Fruit fly (Drosophila melanogaster) whole organism, embryonic: ENCODE data around the gene RNF220.

Experiments used
- C15 ChIP-seq: fragments of 200-800 bp; sonication (Bioruptor generic); IDR thresholded peaks from 3 replicates; pipeline ENCODE4 v1.3.6; 2022; ENCODE audit warnings: missing biosample characterization, missing genetic modification characterization
- CG10209 ChIP-seq: fragments of 200-800 bp; sonication (Bioruptor generic); optimal IDR thresholded peaks from 3 replicates; lab custom pipeline; 2017; ENCODE audit warnings: missing biosample characterization, mild to moderate bottlenecking, missing genetic modification characterization, missing genetic modification reagents
- CG11085 ChIP-seq: fragments of 200-800 bp; sonication (Bioruptor generic); IDR thresholded peaks from 2 replicates; pipeline ENCODE4 v1.3.6; 2022; ENCODE audit warnings: missing biosample characterization, missing genetic modification characterization
- CG11398 ChIP-seq: fragments of 200-800 bp; sonication (Bioruptor generic); optimal IDR thresholded peaks from 2 replicates; lab custom pipeline; 2016; ENCODE audit warnings: missing biosample characterization, missing genetic modification characterization
- CG11560 ChIP-seq: fragments of 200-800 bp; sonication (Bioruptor generic); IDR thresholded peaks from 3 replicates; pipeline ENCODE4 v1.3.6; 2022; ENCODE audit warnings: missing biosample characterization, missing genetic modification characterization
- CG12104 ChIP-seq: fragments of 200-800 bp; sonication (Bioruptor generic); optimal IDR thresholded peaks from 3 replicates; lab custom pipeline; 2016; ENCODE audit warnings: missing biosample characterization, missing genetic modification characterization
- CG12155 ChIP-seq: fragments of 200-800 bp; sonication (Bioruptor generic); optimal IDR thresholded peaks from 3 replicates; lab custom pipeline; 2016; ENCODE audit warnings: missing biosample characterization, missing genetic modification characterization
- CG1233 ChIP-seq: fragments of 200-800 bp; sonication (Bioruptor generic); optimal IDR thresholded peaks from 4 replicates; lab custom pipeline; 2018; ENCODE audit warnings: missing biosample characterization, mild to moderate bottlenecking, missing genetic modification characterization
- CG1529 ChIP-seq: fragments of 200-800 bp; sonication (Bioruptor generic); optimal IDR thresholded peaks from 3 replicates; lab custom pipeline; 2018; ENCODE audit warnings: missing biosample characterization, missing genetic modification characterization
- CG16779 ChIP-seq: fragments of 200-800 bp; sonication (Bioruptor generic); IDR thresholded peaks from 2 replicates; pipeline ENCODE4 v1.3.6; 2022; ENCODE audit warnings: missing biosample characterization, missing genetic modification characterization
- CG17568 ChIP-seq: fragments of 200-800 bp; sonication (Bioruptor generic); optimal IDR thresholded peaks from 2 replicates; lab custom pipeline; 2018; ENCODE audit warnings: missing biosample characterization, mild to moderate bottlenecking, missing genetic modification characterization, moderate library complexity
- CG17612 ChIP-seq: fragments of 200-800 bp; sonication (Bioruptor generic); IDR thresholded peaks from 2 replicates; pipeline ENCODE4 v1.3.6; 2022; ENCODE audit warnings: missing biosample characterization, missing genetic modification characterization
- CG1832 ChIP-seq: fragments of 200-800 bp; sonication (Bioruptor generic); optimal IDR thresholded peaks from 2 replicates; lab custom pipeline; 2017; ENCODE audit warnings: missing biosample characterization, mild to moderate bottlenecking, missing genetic modification characterization, inconsistent platforms
- CG18476 ChIP-seq: fragments of 200-800 bp; sonication (Bioruptor generic); optimal IDR thresholded peaks from 2 replicates; lab custom pipeline; 2016; ENCODE audit warnings: missing biosample characterization, mild to moderate bottlenecking, missing genetic modification characterization
- CG33213 ChIP-seq: fragments of 200-800 bp; sonication (Bioruptor generic); optimal IDR thresholded peaks from 3 replicates; lab custom pipeline; 2016; ENCODE audit warnings: missing biosample characterization, missing genetic modification characterization
- CG4328 ChIP-seq: fragments of 200-800 bp; sonication (Bioruptor generic); optimal IDR thresholded peaks from 3 replicates; lab custom pipeline; 2017; ENCODE audit warnings: missing biosample characterization, missing genetic modification reagents, missing genetic modification characterization
- CG7271 ChIP-seq: fragments of 200-800 bp; sonication (Bioruptor generic); optimal IDR thresholded peaks from 2 replicates; lab custom pipeline; 2018; ENCODE audit warnings: missing biosample characterization, mild to moderate bottlenecking, missing genetic modification characterization, moderate library complexity
- CG7372 ChIP-seq: fragments of 200-800 bp; sonication (Bioruptor generic); IDR thresholded peaks from 2 replicates; pipeline ENCODE4 v1.3.6; 2022; ENCODE audit warnings: missing biosample characterization, missing genetic modification characterization
- CG9437 ChIP-seq: fragments of 200-800 bp; sonication (Bioruptor generic); optimal IDR thresholded peaks from 2 replicates; lab custom pipeline; 2018; ENCODE audit warnings: missing biosample characterization, mild to moderate bottlenecking, missing genetic modification characterization
- D19B ChIP-seq: fragments of 200-800 bp; sonication (Bioruptor generic); optimal IDR thresholded peaks from 2 replicates; lab custom pipeline; 2017; ENCODE audit warnings: missing biosample characterization, mild to moderate bottlenecking, missing genetic modification characterization
- Deaf1 ChIP-seq: fragments of 200-800 bp; optimal IDR thresholded peaks from 3 replicates; lab custom pipeline; 2019; ENCODE audit warnings: missing biosample characterization, mild to moderate bottlenecking, missing genetic modification characterization, moderate library complexity
- Hand ChIP-seq: fragments of 200-800 bp; sonication (Bioruptor generic); optimal IDR thresholded peaks from 2 replicates; lab custom pipeline; 2017; ENCODE audit warnings: mild to moderate bottlenecking, missing biosample characterization, missing genetic modification reagents, missing genetic modification characterization
- NC2β ChIP-seq: fragments of 200-800 bp; sonication (Bioruptor generic); optimal IDR thresholded peaks from 2 replicates; lab custom pipeline; 2016; ENCODE audit warnings: missing biosample characterization, missing genetic modification characterization
- Pdp1 ChIP-seq, 2 experiments: fragments of 200-800 bp; sonication (Bioruptor generic); optimal IDR thresholded peaks; 3 replicates each; lab custom pipeline; 2016; ENCODE audit warnings: missing biosample characterization in 2 of 2, missing genetic modification characterization in 2 of 2, mild to moderate bottlenecking in 1 of 2, moderate library complexity in 1 of 2
- Poxn ChIP-seq: fragments of 200-800 bp; sonication (Bioruptor generic); IDR thresholded peaks from 2 replicates; pipeline ENCODE4 v1.3.6; 2022; ENCODE audit warnings: missing biosample characterization, missing genetic modification characterization
- Spps ChIP-seq: fragments of 200-800 bp; sonication (Bioruptor generic); optimal IDR thresholded peaks from 2 replicates; lab custom pipeline; 2018; ENCODE audit warnings: missing biosample characterization, mild to moderate bottlenecking, missing genetic modification characterization
- Ssrp ChIP-seq: fragments of 200-800 bp; sonication (Bioruptor generic); optimal IDR thresholded peaks from 2 replicates; lab custom pipeline; 2018; ENCODE audit warnings: missing biosample characterization, mild to moderate bottlenecking, missing genetic modification characterization, moderate library complexity
- ab ChIP-seq: fragments of 200-800 bp; sonication (Bioruptor generic); optimal IDR thresholded peaks from 2 replicates; lab custom pipeline; 2016; ENCODE audit warnings: missing biosample characterization, missing genetic modification characterization
- bab2 ChIP-seq: fragments of 200-800 bp; sonication (Bioruptor generic); optimal IDR thresholded peaks from 2 replicates; lab custom pipeline; 2016; ENCODE audit warnings: missing biosample characterization, missing genetic modification characterization
- bowl ChIP-seq: fragments of 200-800 bp; sonication (Bioruptor generic); IDR thresholded peaks from 2 replicates; pipeline ENCODE4 v1.3.6; 2022; ENCODE audit warnings: missing biosample characterization, missing genetic modification characterization
- crc ChIP-seq: fragments of 200-800 bp; sonication (Bioruptor generic); optimal IDR thresholded peaks from 2 replicates; lab custom pipeline; 2016; ENCODE audit warnings: missing biosample characterization, missing genetic modification characterization
- dimm ChIP-seq: fragments of 200-800 bp; sonication (Bioruptor generic); IDR thresholded peaks from 2 replicates; pipeline ENCODE4 v1.3.6; 2022; ENCODE audit warnings: missing biosample characterization, missing genetic modification characterization
- dysf ChIP-seq: fragments of 200-800 bp; sonication (Bioruptor generic); IDR thresholded peaks from 3 replicates; pipeline ENCODE4 v1.3.6; 2022; ENCODE audit warnings: missing biosample characterization, missing genetic modification characterization
- ems ChIP-seq: fragments of 200-800 bp; sonication (Bioruptor generic); optimal IDR thresholded peaks from 3 replicates; lab custom pipeline; 2016; ENCODE audit warnings: missing biosample characterization, missing genetic modification characterization
- grau ChIP-seq: fragments of 200-800 bp; optimal IDR thresholded peaks from 3 replicates; lab custom pipeline; 2019; ENCODE audit warnings: missing biosample characterization, mild to moderate bottlenecking, missing genetic modification characterization, moderate library complexity
- her ChIP-seq: fragments of 200-800 bp; sonication (Bioruptor generic); optimal IDR thresholded peaks from 2 replicates; lab custom pipeline; 2016; ENCODE audit warnings: missing biosample characterization, missing genetic modification characterization
- kni ChIP-seq: fragments of 200-800 bp; sonication (Bioruptor generic); optimal IDR thresholded peaks from 3 replicates; lab custom pipeline; 2017; ENCODE audit warnings: mild to moderate bottlenecking, missing biosample characterization, missing genetic modification reagents, missing genetic modification characterization
- lab ChIP-seq: fragments of 200-800 bp; sonication (Bioruptor generic); optimal IDR thresholded peaks from 3 replicates; lab custom pipeline; 2017; ENCODE audit warnings: missing biosample characterization, missing genetic modification characterization, mild to moderate bottlenecking, moderate library complexity, missing genetic modification reagents
- org-1 ChIP-seq: fragments of 200-800 bp; sonication (Bioruptor generic); optimal IDR thresholded peaks from 2 replicates; lab custom pipeline; 2017; ENCODE audit warnings: missing biosample characterization, missing genetic modification characterization
- pho ChIP-seq: fragments of 200-800 bp; sonication (Bioruptor generic); optimal IDR thresholded peaks from 2 replicates; lab custom pipeline; 2016; ENCODE audit warnings: missing biosample characterization, missing genetic modification characterization
- salm ChIP-seq: fragments of 200-800 bp; sonication (Bioruptor generic); optimal IDR thresholded peaks from 2 replicates; lab custom pipeline; 2018; ENCODE audit warnings: missing biosample characterization, mild to moderate bottlenecking, missing genetic modification characterization
- sima ChIP-seq: fragments of 200-800 bp; sonication (Bioruptor generic); optimal IDR thresholded peaks from 2 replicates; lab custom pipeline; 2016; ENCODE audit warnings: missing biosample characterization, missing genetic modification characterization
- sr ChIP-seq: fragments of 200-800 bp; sonication (Bioruptor generic); IDR thresholded peaks from 3 replicates; pipeline ENCODE4 v1.3.6; 2022; ENCODE audit warnings: missing biosample characterization, missing genetic modification characterization
- stwl ChIP-seq: fragments of 200-800 bp; sonication (Bioruptor generic); optimal IDR thresholded peaks from 3 replicates; lab custom pipeline; 2018; ENCODE audit warnings: missing biosample characterization, mild to moderate bottlenecking, missing genetic modification characterization, moderate library complexity
- tin ChIP-seq: fragments of 200-800 bp; sonication (Bioruptor generic); optimal IDR thresholded peaks from 3 replicates; lab custom pipeline; 2016; ENCODE audit warnings: missing biosample characterization, missing genetic modification characterization
- tll ChIP-seq, 2 experiments: fragments of 200-800 bp in 1 of 2; fragments of >200 bp in 1 of 2; sonication (Bioruptor generic) in 1 of 2; optimal IDR thresholded peaks; 2 replicates each; lab custom pipeline; 2017 to 2019; ENCODE audit warnings: missing biosample characterization in 2 of 2, missing genetic modification characterization in 2 of 2, mild to moderate bottlenecking in 1 of 2, moderate library complexity in 1 of 2
- trem ChIP-seq: fragments of 200-800 bp; optimal IDR thresholded peaks from 3 replicates; lab custom pipeline; 2019; ENCODE audit warnings: missing biosample characterization, mild to moderate bottlenecking, missing genetic modification characterization, moderate library complexity
- unc-4 ChIP-seq: fragments of 200-800 bp; sonication (Bioruptor generic); IDR thresholded peaks from 2 replicates; pipeline ENCODE4 v1.3.6; 2022; ENCODE audit warnings: missing biosample characterization, missing genetic modification characterization; ENCODE audit not compliant: partially characterized antibody
- zen2 ChIP-seq: fragments of 200-800 bp; sonication (Bioruptor generic); IDR thresholded peaks from 3 replicates; pipeline ENCODE4 v1.3.6; 2022; ENCODE audit warnings: missing biosample characterization, missing genetic modification characterization; ENCODE audit not compliant: partially characterized antibody
- zf30C ChIP-seq: fragments of 200-800 bp; sonication (Bioruptor generic); optimal IDR thresholded peaks from 3 replicates; lab custom pipeline; 2018; ENCODE audit warnings: missing biosample characterization, mild to moderate bottlenecking, missing genetic modification characterization

The RNF220 gene

DNA sequence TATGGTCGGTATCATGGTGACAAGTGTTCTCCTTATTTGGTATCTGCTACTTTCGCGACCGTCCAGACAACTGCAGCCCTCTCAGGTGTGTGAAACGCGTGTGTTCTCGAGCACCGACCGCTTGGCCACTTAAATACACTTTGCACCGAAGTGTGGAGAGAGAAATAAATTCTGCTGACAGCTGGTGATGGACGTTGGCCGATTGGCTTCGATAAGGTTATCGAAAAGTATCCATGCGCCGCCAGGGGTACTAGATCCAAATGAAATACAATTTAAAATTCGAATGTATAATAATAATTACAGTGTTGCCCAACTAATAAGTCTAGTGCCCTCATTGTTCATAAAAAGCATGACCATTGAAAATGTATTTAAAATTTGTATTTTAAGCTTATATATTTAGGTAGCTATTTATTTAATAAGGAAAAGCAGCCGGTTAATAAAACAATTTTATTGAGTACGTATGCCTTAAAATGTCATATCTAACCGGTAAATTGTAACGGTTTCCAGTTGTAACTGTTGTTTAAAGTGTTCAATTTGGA is 39.8 kb downstream of the RNF220 start, which contains the start of the genes Gclm and CG17625 (continued):
- TF ChIP-seq lab (GFP tag; lab: Kevin White, UChicago) (peak; percentile 50), CG7271 (tag; lab: Kevin White, UChicago) (no peak), ems (peak; percentile 14), dysf (GFP tag; lab: Robert Waterston, UW) (peak; percentile 56; the same call in 2 of the 3 replicates), bowl (no peak), zen2 (peak; percentile 65), CG10209 (peak; percentile 19), CG12104 (GFP tag; lab: Kevin White, UChicago) (no peak), CG1832 (no peak), CG16779 (GFP tag; lab: Robert Waterston, UW) (no peak; the same call in 1 of the 2 replicates), CG11398 (GFP tag; lab: Kevin White, UChicago) (no peak), Ssrp (tag; lab: Kevin White, UChicago) (peak; percentile 39), stwl (tag; lab: Kevin White, UChicago) (peak; percentile 93), Poxn (GFP tag; lab: Robert Waterston, UW) (no peak), her (GFP tag; lab: Kevin White, UChicago) (peak; percentile 33), CG1233 (GFP tag; lab: Kevin White, UChicago) (peak; percentile 52), Deaf1 (tag; lab: Kevin White, UChicago) (peak; percentile 46), crc (no peak), trem (tag; lab: Kevin White, UChicago) (peak; percentile 58), Spps (tag; lab: Kevin White, UChicago) (no peak), C15 (GFP tag; lab: Robert Waterston, UW) (no peak), CG9437 (GFP tag; lab: Kevin White, UChicago) (peak; percentile 23), sima (no peak), CG11560 (tag; lab: Robert Waterston, UW) (0 out of 3 replicates have a peak, but pooled peaks have one; percentile 36), CG17568 (GFP tag; lab: Kevin White, UChicago) (no peak), grau (peak; percentile 93), CG33213 (GFP tag; lab: Kevin White, UChicago) (peak; percentile 28), Hand (peak; percentile 25), zf30C (GFP tag; lab: Kevin White, UChicago) (no peak), org-1 (GFP tag; lab: Kevin White, UChicago) (no peak), D19B (GFP tag; lab: Kevin White, UChicago) (no peak), CG17612 (GFP tag; lab: Robert Waterston, UW) (no peak), CG1529 (no peak), ab (GFP tag; lab: Kevin White, UChicago) (no peak), bab2 (peak; percentile 52), dimm (no peak), Pdp1 (GFP tag; optimal IDR thresholded peaks at IDR 0.05; lab: Kevin White, UChicago) (peak in 1 of 2 experiments; percentile 38), sr (GFP tag; lab: Robert Waterston, UW) (no peak), CG12155 (GFP tag; lab: Kevin White, UChicago) (peak; percentile 29), pho (peak; percentile 56), tll (GFP tag; optimal IDR thresholded peaks at IDR 0.05; lab: Kevin White, UChicago) (no peak), CG11085 (GFP tag; lab: Robert Waterston, UW) (no peak), salm (tag; lab: Kevin White, UChicago) (no peak), CG7372 (GFP tag; lab: Robert Waterston, UW) (peak; percentile 27; the same call in 1 of the 2 replicates), unc-4 (GFP tag; lab: Robert Waterston, UW) (peak; percentile 75), CG4328 (GFP tag; lab: Kevin White, UChicago) (peak; percentile 55), NC2β (GFP tag; lab: Kevin White, UChicago) (peak; percentile 4), kni (GFP tag; lab: Kevin White, UChicago) (no peak), CG18476 (GFP tag; lab: Kevin White, UChicago) (peak; percentile 18), tin (GFP tag; lab: Kevin White, UChicago) (peak; percentile 41)
